Worm (Caenorhabditis elegans) whole organism, L4 larva: ENCODE results near the gene F58G1.2.
A peak's percentile ranks its signal among the peaks of the same experiment; 100 is the strongest.

ENCODE experiments used
- D1046.2 ChIP-seq: fragments of 200-800 bp; sonication (Bioruptor generic); IDR thresholded peaks from 2 replicates; pipeline ENCODE4 v1.3.6; 2022; ENCODE audit warnings: missing genetic modification characterization, missing compliant biosample characterization
- T20F7.1 ChIP-seq: fragments of 200-800 bp; sonication (Bioruptor generic); optimal IDR thresholded peaks from 2 replicates; lab custom pipeline; 2018; ENCODE audit warnings: mild to moderate bottlenecking, missing genetic modification characterization, missing compliant biosample characterization
- T26A8.4 ChIP-seq: fragments of 200-800 bp; sonication (Bioruptor generic); IDR thresholded peaks from 2 replicates; pipeline ENCODE4 v1.3.6; 2022; ENCODE audit warnings: missing genetic modification characterization, missing compliant biosample characterization
- ZK546.5 ChIP-seq, 2 experiments: sonication (generic microtip); optimal IDR thresholded peaks; 2 replicates each; lab custom pipeline; 2017; ENCODE audit warnings: missing biosample characterization in 2 of 2, missing genetic modification characterization in 2 of 2
- aly-2 ChIP-seq: sonication (generic microtip); optimal IDR thresholded peaks from 2 replicates; lab custom pipeline; 2018; ENCODE audit warnings: missing biosample characterization, missing genetic modification characterization
- ceh-28 ChIP-seq: fragments of 150-350 bp; optimal IDR thresholded peaks from 2 replicates; lab custom pipeline; 2014; ENCODE audit warnings: missing biosample characterization, missing genetic modification reagents, missing genetic modification characterization
- ceh-82 ChIP-seq: sonication (generic microtip); optimal IDR thresholded peaks from 2 replicates; lab custom pipeline; 2017; ENCODE audit warnings: missing biosample characterization, missing genetic modification characterization
- ces-1 ChIP-seq: fragments of 150-350 bp; sonication (generic microtip); optimal IDR thresholded peaks from 4 replicates; lab custom pipeline; 2014; ENCODE audit warnings: missing biosample characterization, missing genetic modification reagents, missing genetic modification characterization
- cey-2 ChIP-seq: sonication (generic microtip); optimal IDR thresholded peaks from 3 replicates; lab custom pipeline; 2017; ENCODE audit warnings: missing genetic modification characterization, mild to moderate bottlenecking, missing compliant biosample characterization, antibody characterized with exemption, borderline replicate concordance; ENCODE audit not compliant: insufficient read depth
- ctbp-1 ChIP-seq: fragments of 200-800 bp; sonication (Bioruptor generic); IDR thresholded peaks from 2 replicates; pipeline ENCODE4 v1.3.6; 2022; ENCODE audit warnings: missing genetic modification reagents, missing genetic modification characterization, missing compliant biosample characterization
- daf-19 ChIP-seq: fragments of 200-800 bp; sonication (Bioruptor generic); conservative IDR thresholded peaks from 2 replicates; pipeline ENCODE4 v1.3.6; 2022; ENCODE audit warnings: missing genetic modification characterization, missing compliant biosample characterization
- daf-8 ChIP-seq: fragments of 200-800 bp; sonication (Bioruptor generic); IDR thresholded peaks from 2 replicates; pipeline ENCODE4 v1.3.6; 2022; ENCODE audit warnings: missing genetic modification characterization, missing compliant biosample characterization
- dmd-6 ChIP-seq: fragments of 200-800 bp; sonication (Bioruptor generic); IDR thresholded peaks from 2 replicates; pipeline ENCODE4 v1.3.6; 2022; ENCODE audit warnings: missing genetic modification reagents, missing genetic modification characterization, missing compliant biosample characterization
- dmd-9 ChIP-seq: fragments of 200-800 bp; sonication (Bioruptor generic); IDR thresholded peaks from 2 replicates; pipeline ENCODE4 v1.3.6; 2022; ENCODE audit warnings: missing genetic modification reagents, missing genetic modification characterization, missing compliant biosample characterization
- dve-1 ChIP-seq: sonication (generic microtip); optimal IDR thresholded peaks from 2 replicates; lab custom pipeline; 2017; ENCODE audit warnings: antibody characterized with exemption, mild to moderate bottlenecking, missing genetic modification characterization, missing compliant biosample characterization; ENCODE audit not compliant: insufficient read depth
- egl-27 ChIP-seq: sonication (generic microtip); optimal IDR thresholded peaks from 3 replicates; lab custom pipeline; 2017; ENCODE audit warnings: missing biosample characterization, missing genetic modification reagents, missing genetic modification characterization
- gei-8 ChIP-seq: fragments of 200-800 bp; sonication (Bioruptor generic); optimal IDR thresholded peaks from 2 replicates; lab custom pipeline; 2018; ENCODE audit warnings: mild to moderate bottlenecking, missing genetic modification characterization, missing compliant biosample characterization
- hlh-11 ChIP-seq: fragments of 200-800 bp; sonication (Bioruptor generic); optimal IDR thresholded peaks from 2 replicates; lab custom pipeline; 2018; ENCODE audit warnings: mild to moderate bottlenecking, missing genetic modification characterization, missing compliant biosample characterization
- hlh-30 ChIP-seq: sonication (generic microtip); optimal IDR thresholded peaks from 2 replicates; lab custom pipeline; 2017; ENCODE audit warnings: antibody characterized with exemption, mild to moderate bottlenecking, missing genetic modification characterization, missing compliant biosample characterization; ENCODE audit not compliant: insufficient read depth
- lim-7 ChIP-seq: fragments of 200-800 bp; sonication (Bioruptor generic); IDR thresholded peaks from 2 replicates; pipeline ENCODE4 v1.3.6; 2022; ENCODE audit warnings: missing genetic modification characterization, missing compliant biosample characterization
- lin-15B ChIP-seq: fragments of 150-350 bp; sonication (generic microtip); optimal IDR thresholded peaks from 3 replicates; lab custom pipeline; 2014; ENCODE audit warnings: missing biosample characterization, missing genetic modification characterization
- lin-38 ChIP-seq: fragments of 200-800 bp; sonication (Bioruptor generic); IDR thresholded peaks from 2 replicates; pipeline ENCODE4 v1.3.6; 2022; ENCODE audit warnings: missing genetic modification reagents, missing genetic modification characterization, missing compliant biosample characterization
- lin-39 ChIP-seq: fragments of 150-350 bp; optimal IDR thresholded peaks from 2 replicates; lab custom pipeline; 2014; ENCODE audit warnings: missing biosample characterization, missing genetic modification reagents, missing genetic modification characterization
- madf-5 ChIP-seq, 2 experiments: fragments of 200-800 bp; sonication (Bioruptor generic); IDR thresholded peaks; 2 replicates each; pipeline ENCODE4 v1.3.6; 2022; ENCODE audit warnings: missing compliant biosample characterization in 2 of 2, missing genetic modification characterization in 2 of 2
- madf-9 ChIP-seq: fragments of 200-800 bp; sonication (Bioruptor generic); conservative IDR thresholded peaks from 2 replicates; pipeline ENCODE4 v1.3.6; 2022; ENCODE audit warnings: missing genetic modification reagents, missing genetic modification characterization, missing compliant biosample characterization
- mdl-1 ChIP-seq, 2 experiments: fragments of 150-350 bp in 1 of 2; sonication (generic microtip) in 1 of 2; optimal IDR thresholded peaks; 2 replicates each; lab custom pipeline; 2014 to 2017; ENCODE audit warnings: missing biosample characterization in 2 of 2, missing genetic modification characterization in 2 of 2
- mes-2 ChIP-seq: sonication (generic microtip); optimal IDR thresholded peaks from 2 replicates; lab custom pipeline; 2016; ENCODE audit warnings: missing genotype, mild to moderate bottlenecking, missing genetic modification characterization, missing compliant biosample characterization; ENCODE audit not compliant: poor library complexity, severe bottlenecking
- mxl-2 ChIP-seq: fragments of 200-800 bp; sonication (Bioruptor generic); conservative IDR thresholded peaks from 2 replicates; pipeline ENCODE4 v1.3.6; 2022; ENCODE audit warnings: missing genetic modification reagents, missing genetic modification characterization, missing compliant biosample characterization
- nhr-102 ChIP-seq: sonication (generic microtip); optimal IDR thresholded peaks from 2 replicates; lab custom pipeline; 2016; ENCODE audit warnings: mild to moderate bottlenecking, missing genetic modification characterization, moderate library complexity, missing compliant biosample characterization
- nhr-25 ChIP-seq: sonication (generic microtip); optimal IDR thresholded peaks from 2 replicates; lab custom pipeline; 2017; ENCODE audit warnings: missing genetic modification characterization, mild to moderate bottlenecking, missing compliant biosample characterization, antibody characterized with exemption, moderate library complexity, borderline replicate concordance; ENCODE audit not compliant: insufficient read depth
- nhr-28 ChIP-seq: fragments of 150-350 bp; optimal IDR thresholded peaks from 2 replicates; lab custom pipeline; 2014; ENCODE audit warnings: missing biosample characterization, missing genetic modification characterization
- nhr-42 ChIP-seq: fragments of 200-800 bp; sonication (Bioruptor generic); IDR thresholded peaks from 2 replicates; pipeline ENCODE4 v1.3.6; 2022; ENCODE audit warnings: missing genetic modification characterization, missing compliant biosample characterization
- nhr-6 ChIP-seq: fragments of 150-350 bp; optimal IDR thresholded peaks from 2 replicates; lab custom pipeline; 2014; ENCODE audit warnings: missing biosample characterization, missing genetic modification characterization
- nhr-76 ChIP-seq: fragments of 150-350 bp; optimal IDR thresholded peaks from 2 replicates; lab custom pipeline; 2014; ENCODE audit warnings: missing biosample characterization, missing genetic modification characterization
- nhr-77 ChIP-seq: fragments of 150-350 bp; optimal IDR thresholded peaks from 2 replicates; lab custom pipeline; 2014; ENCODE audit warnings: missing biosample characterization, missing genetic modification characterization
- pqm-1 ChIP-seq: sonication (generic microtip); optimal IDR thresholded peaks from 2 replicates; lab custom pipeline; 2017; ENCODE audit warnings: missing biosample characterization, missing genetic modification characterization
- spr-3 ChIP-seq: fragments of 200-800 bp; sonication (Bioruptor generic); optimal IDR thresholded peaks from 2 replicates; lab custom pipeline; 2018; ENCODE audit warnings: mild to moderate bottlenecking, missing genetic modification characterization, missing compliant biosample characterization
- unc-62 ChIP-seq, 3 experiments: fragments of 150-350 bp in 1 of 3; sonication (generic microtip); optimal IDR thresholded peaks in 2 of 3; peaks in 1 of 3; 1 replicate in 1 of 3; 2 replicates in 2 of 3; lab custom pipeline; 2014 to 2017; ENCODE audit warnings: missing biosample characterization in 3 of 3, missing genetic modification characterization in 3 of 3, missing genetic modification reagents in 3 of 3, missing genotype in 1 of 3
- zfp-2 ChIP-seq: sonication (generic microtip); optimal IDR thresholded peaks from 2 replicates; lab custom pipeline; 2016; ENCODE audit warnings: mild to moderate bottlenecking, missing genetic modification characterization, missing compliant biosample characterization

F58G1.2 gene

ce11 chrII:12908779-12909178, 10.0 kb downstream of the F58G1.2 start, which contains the start of gene ddn-2:
Gene ddn-2, plus strand, starts transcription at chrII:12909079.
- no peak for TF ChIP-seq madf-9
- no peak for TF ChIP-seq dve-1 (tag; lab: Kevin White, UChicago)
- TF ChIP-seq T26A8.4 = no peak
- no peak for TF ChIP-seq daf-19 (GFP tag; lab: Robert Waterston, UW)
- no peak for TF ChIP-seq gei-8 (GFP tag; lab: Kevin White, UChicago)
- no peak for TF ChIP-seq nhr-6 (tag; lab: Kevin White, UChicago)
- TF ChIP-seq lin-15B (tag; lab: Kevin White, UChicago) = no peak
- no peak for TF ChIP-seq ctbp-1 (GFP tag; lab: Robert Waterston, UW)
- no peak for TF ChIP-seq ceh-82 (tag; lab: Kevin White, UChicago)
- TF ChIP-seq nhr-25 (tag; lab: Kevin White, UChicago) = no peak
- TF ChIP-seq dmd-9 = no peak
- TF ChIP-seq hlh-11 = no peak
- no peak for TF ChIP-seq nhr-102
- TF ChIP-seq lin-38 (GFP tag; lab: Robert Waterston, UW) = no peak
- TF ChIP-seq nhr-76 (tag; lab: Kevin White, UChicago) = no peak
- TF ChIP-seq cey-2 (tag; lab: Kevin White, UChicago) = no peak

ce11 chrII:12907070-12907469, 11.7 kb downstream of the F58G1.2 start, which contains the start of gene nspb-11:
Gene nspb-11, plus strand, starts transcription at chrII:12907370.
- TF ChIP-seq unc-62 (GFP tag; optimal IDR thresholded peaks at IDR 0.05 in 1 of 2; lab: Kevin White, UChicago) (peak in 1 of 2 experiments; percentile 13), unc-62 (tag; optimal IDR thresholded peaks at IDR 0.05; lab: Kevin White, UChicago) (no peak), mes-2 (no peak)

ce11 chrII:12904174-12904573, 14.6 kb downstream of the F58G1.2 start, which contains the start of gene clec-66:
Gene clec-66, plus strand, starts transcription at chrII:12904398.
- TF ChIP-seq ces-1 (GFP tag; lab: Kevin White, UChicago) = no peak
- no peak for TF ChIP-seq dve-1 (tag; lab: Kevin White, UChicago)
- no peak for TF ChIP-seq nhr-77
- peak; percentile 47; the same call in 1 of the 2 replicates for TF ChIP-seq dmd-6 (GFP tag; lab: Robert Waterston, UW)
- no peak for TF ChIP-seq lim-7 (GFP tag; lab: Robert Waterston, UW)
- peak; percentile 30 for TF ChIP-seq nhr-6 (tag; lab: Kevin White, UChicago)
- TF ChIP-seq aly-2 (tag; lab: Kevin White, UChicago) = no peak
- TF ChIP-seq ceh-28 (tag; lab: Kevin White, UChicago) = no peak
- no peak for TF ChIP-seq nhr-42 (GFP tag; lab: Robert Waterston, UW)
- TF ChIP-seq cey-2 (tag; lab: Kevin White, UChicago) = no peak
- peak; percentile 67 for TF ChIP-seq pqm-1 (tag; lab: Kevin White, UChicago)
- TF ChIP-seq madf-5 (GFP tag; IDR thresholded peaks at IDR 0.05; lab: Robert Waterston, UW) = no peak
- no peak for TF ChIP-seq daf-8 (GFP tag; lab: Robert Waterston, UW)
- TF ChIP-seq hlh-30 = no peak

ce11 chrII:12901025-12901424, 17.8 kb downstream of the F58G1.2 start, which contains the start of gene clec-65:
Gene clec-65, plus strand, starts transcription at chrII:12901325.
- TF ChIP-seq egl-27 (tag; lab: Kevin White, UChicago) (no peak), madf-5 (GFP tag; IDR thresholded peaks at IDR 0.05; lab: Robert Waterston, UW) (no peak), mdl-1 (tag; optimal IDR thresholded peaks at IDR 0.05; lab: Kevin White, UChicago) (no peak), nhr-28 (peak; percentile 39), spr-3 (GFP tag; lab: Kevin White, UChicago) (no peak), nhr-6 (tag; lab: Kevin White, UChicago) (no peak), lin-39 (tag; lab: Kevin White, UChicago) (no peak), ZK546.5 (tag; optimal IDR thresholded peaks at IDR 0.05; lab: Kevin White, UChicago) (no peak), hlh-11 (peak; percentile 2), cey-2 (tag; lab: Kevin White, UChicago) (no peak), mxl-2 (GFP tag; lab: Robert Waterston, UW) (no peak), D1046.2 (GFP tag; lab: Robert Waterston, UW) (no peak), T20F7.1 (no peak), zfp-2 (tag; lab: Kevin White, UChicago) (no peak), dmd-6 (GFP tag; lab: Robert Waterston, UW) (peak; percentile 12; the same call in 1 of the 2 replicates), pqm-1 (tag; lab: Kevin White, UChicago) (peak; percentile 47)
- TF ChIP-seq, all 104 proteins: peak for 4
